Fruit fly (Drosophila melanogaster) whole organism, embryonic: ENCODE results near the gene CG6431.

ENCODE experiments used
- BEAF-32 ChIP-seq: fragments of 200-800 bp; sonication (Bioruptor generic); optimal IDR thresholded peaks from 3 replicates; lab custom pipeline; 2017; ENCODE audit warnings: missing biosample characterization, missing genetic modification characterization, mild to moderate bottlenecking, moderate library complexity, missing genetic modification reagents
- Bdp1 ChIP-seq: fragments of 200-800 bp; sonication (Bioruptor generic); optimal IDR thresholded peaks from 3 replicates; lab custom pipeline; 2016; ENCODE audit warnings: missing biosample characterization, missing genetic modification characterization
- Blimp-1 ChIP-seq: fragments of 200-800 bp; sonication (Bioruptor generic); optimal IDR thresholded peaks from 3 replicates; lab custom pipeline; 2018; ENCODE audit warnings: missing biosample characterization, missing genetic modification characterization, mild to moderate bottlenecking, moderate library complexity, missing genetic modification reagents
- C15 ChIP-seq: fragments of 200-800 bp; sonication (Bioruptor generic); IDR thresholded peaks from 3 replicates; pipeline ENCODE4 v1.3.6; 2022; ENCODE audit warnings: missing biosample characterization, missing genetic modification characterization
- CG11560 ChIP-seq: fragments of 200-800 bp; sonication (Bioruptor generic); IDR thresholded peaks from 3 replicates; pipeline ENCODE4 v1.3.6; 2022; ENCODE audit warnings: missing biosample characterization, missing genetic modification characterization
- CG13296 ChIP-seq: fragments of 200-800 bp; sonication (Bioruptor generic); optimal IDR thresholded peaks from 3 replicates; lab custom pipeline; 2018; ENCODE audit warnings: missing biosample characterization, mild to moderate bottlenecking, missing genetic modification characterization
- CG15696 ChIP-seq: fragments of 200-800 bp; sonication (Bioruptor generic); optimal IDR thresholded peaks from 2 replicates; lab custom pipeline; 2019; ENCODE audit warnings: missing biosample characterization, mild to moderate bottlenecking, missing genetic modification characterization, moderate library complexity
- CG17361 ChIP-seq: fragments of 200-800 bp; sonication (Bioruptor generic); IDR thresholded peaks from 3 replicates; pipeline ENCODE4 v1.3.6; 2022; ENCODE audit warnings: missing biosample characterization, missing genetic modification characterization
- CG17612 ChIP-seq: fragments of 200-800 bp; sonication (Bioruptor generic); IDR thresholded peaks from 2 replicates; pipeline ENCODE4 v1.3.6; 2022; ENCODE audit warnings: missing biosample characterization, missing genetic modification characterization
- CG17802 ChIP-seq: fragments of 200-800 bp; sonication (Bioruptor generic); optimal IDR thresholded peaks from 2 replicates; lab custom pipeline; 2018; ENCODE audit warnings: missing biosample characterization, mild to moderate bottlenecking, missing genetic modification characterization, moderate library complexity
- CG33213 ChIP-seq: fragments of 200-800 bp; sonication (Bioruptor generic); optimal IDR thresholded peaks from 3 replicates; lab custom pipeline; 2016; ENCODE audit warnings: missing biosample characterization, missing genetic modification characterization
- CG3838 ChIP-seq: fragments of 200-800 bp; sonication (Bioruptor generic); optimal IDR thresholded peaks from 3 replicates; lab custom pipeline; 2016; ENCODE audit warnings: missing biosample characterization, missing genetic modification characterization
- CG4328 ChIP-seq: fragments of 200-800 bp; sonication (Bioruptor generic); optimal IDR thresholded peaks from 3 replicates; lab custom pipeline; 2017; ENCODE audit warnings: missing biosample characterization, missing genetic modification reagents, missing genetic modification characterization
- CG4707 ChIP-seq: fragments of 200-800 bp; sonication (Bioruptor generic); optimal IDR thresholded peaks from 2 replicates; lab custom pipeline; 2018; ENCODE audit warnings: missing biosample characterization, mild to moderate bottlenecking, missing genetic modification characterization, moderate library complexity
- CG6683 ChIP-seq: fragments of 200-800 bp; sonication (Bioruptor generic); optimal IDR thresholded peaks from 2 replicates; lab custom pipeline; 2017; ENCODE audit warnings: missing biosample characterization, mild to moderate bottlenecking, missing genetic modification characterization, missing genetic modification reagents
- CG6813 ChIP-seq: fragments of 200-800 bp; sonication (Bioruptor generic); optimal IDR thresholded peaks from 2 replicates; lab custom pipeline; 2017; ENCODE audit warnings: missing biosample characterization, missing genetic modification characterization, mild to moderate bottlenecking, moderate library complexity, missing genetic modification reagents
- CG7786 ChIP-seq: fragments of 200-800 bp; sonication (Bioruptor generic); optimal IDR thresholded peaks from 2 replicates; lab custom pipeline; 2016; ENCODE audit warnings: missing biosample characterization, missing genetic modification characterization
- CG8765 ChIP-seq: fragments of 200-800 bp; sonication (Bioruptor generic); IDR thresholded peaks from 2 replicates; pipeline ENCODE4 v1.3.6; 2022; ENCODE audit warnings: missing biosample characterization, missing genetic modification characterization
- CG8944 ChIP-seq: fragments of 200-800 bp; sonication (Bioruptor generic); optimal IDR thresholded peaks from 3 replicates; lab custom pipeline; 2016; ENCODE audit warnings: missing biosample characterization, missing genetic modification characterization
- CHES-1-like ChIP-seq: fragments of 200-800 bp; sonication (Bioruptor generic); optimal IDR thresholded peaks from 2 replicates; lab custom pipeline; 2016; ENCODE audit warnings: missing biosample characterization, missing genetic modification characterization
- Dad ChIP-seq: fragments of 200-800 bp; sonication (Bioruptor generic); optimal IDR thresholded peaks from 3 replicates; lab custom pipeline; 2016; ENCODE audit warnings: missing biosample characterization, missing genetic modification characterization
- Gsc ChIP-seq: fragments of 200-800 bp; sonication (Bioruptor generic); IDR thresholded peaks from 2 replicates; pipeline ENCODE4 v1.3.6; 2022; ENCODE audit warnings: missing biosample characterization, missing genetic modification characterization
- HmgD ChIP-seq: fragments of 200-800 bp; sonication (Bioruptor generic); optimal IDR thresholded peaks from 3 replicates; lab custom pipeline; 2016; ENCODE audit warnings: missing biosample characterization, missing genetic modification characterization
- Sry-δ ChIP-seq: fragments of 200-800 bp; sonication (Bioruptor generic); optimal IDR thresholded peaks from 2 replicates; lab custom pipeline; 2016; ENCODE audit warnings: missing biosample characterization, missing genetic modification characterization
- Tbp ChIP-seq: fragments of >200 bp; optimal IDR thresholded peaks from 2 replicates; lab custom pipeline; 2018; ENCODE audit warnings: missing biosample characterization, missing genetic modification characterization
- ac ChIP-seq: fragments of 200-800 bp; sonication (Bioruptor generic); optimal IDR thresholded peaks from 3 replicates; lab custom pipeline; 2017; ENCODE audit warnings: missing biosample characterization, mild to moderate bottlenecking, missing genetic modification characterization
- ap ChIP-seq: fragments of 200-800 bp; sonication (Bioruptor generic); IDR thresholded peaks from 2 replicates; pipeline ENCODE4 v1.3.6; 2022; ENCODE audit warnings: missing biosample characterization, missing genetic modification characterization
- ara ChIP-seq: fragments of 200-800 bp; sonication (Bioruptor generic); IDR thresholded peaks from 2 replicates; pipeline ENCODE4 v1.3.6; 2022; ENCODE audit warnings: missing biosample characterization, missing genetic modification characterization
- bab2 ChIP-seq: fragments of 200-800 bp; sonication (Bioruptor generic); optimal IDR thresholded peaks from 2 replicates; lab custom pipeline; 2016; ENCODE audit warnings: missing biosample characterization, missing genetic modification characterization
- chif ChIP-seq, 2 experiments: fragments of 200-800 bp; sonication (Bioruptor generic); optimal IDR thresholded peaks; 3 replicates each; lab custom pipeline; 2016; ENCODE audit warnings: missing biosample characterization in 2 of 2, missing genetic modification characterization in 2 of 2
- corto ChIP-seq: fragments of 200-800 bp; sonication (Bioruptor generic); optimal IDR thresholded peaks from 2 replicates; lab custom pipeline; 2016; ENCODE audit warnings: missing biosample characterization, mild to moderate bottlenecking, missing genetic modification characterization, moderate library complexity
- crc ChIP-seq: fragments of 200-800 bp; sonication (Bioruptor generic); optimal IDR thresholded peaks from 2 replicates; lab custom pipeline; 2016; ENCODE audit warnings: missing biosample characterization, missing genetic modification characterization
- crp ChIP-seq, 2 experiments: fragments of 200-800 bp; sonication (Bioruptor generic); optimal IDR thresholded peaks; 2 replicates in 1 of 2; 3 replicates in 1 of 2; lab custom pipeline; 2017; ENCODE audit warnings: missing biosample characterization in 2 of 2, missing genetic modification characterization in 2 of 2, mild to moderate bottlenecking in 1 of 2, moderate library complexity in 1 of 2
- cwo ChIP-seq: fragments of 200-800 bp; sonication (Bioruptor generic); optimal IDR thresholded peaks from 3 replicates; lab custom pipeline; 2017; ENCODE audit warnings: missing biosample characterization, missing genetic modification characterization, mild to moderate bottlenecking, moderate library complexity, missing genetic modification reagents
- dimm ChIP-seq: fragments of 200-800 bp; sonication (Bioruptor generic); IDR thresholded peaks from 2 replicates; pipeline ENCODE4 v1.3.6; 2022; ENCODE audit warnings: missing biosample characterization, missing genetic modification characterization
- gcm ChIP-seq: fragments of 200-800 bp; sonication (Bioruptor generic); optimal IDR thresholded peaks from 2 replicates; lab custom pipeline; 2019; ENCODE audit warnings: missing biosample characterization, mild to moderate bottlenecking, missing genetic modification characterization, moderate library complexity
- grau ChIP-seq: fragments of 200-800 bp; optimal IDR thresholded peaks from 3 replicates; lab custom pipeline; 2019; ENCODE audit warnings: missing biosample characterization, mild to moderate bottlenecking, missing genetic modification characterization, moderate library complexity
- grn ChIP-seq: fragments of 200-800 bp; sonication (Bioruptor generic); optimal IDR thresholded peaks from 3 replicates; lab custom pipeline; 2017; ENCODE audit warnings: missing biosample characterization, missing genetic modification characterization
- gsb-n ChIP-seq: fragments of 200-800 bp; sonication (Bioruptor generic); optimal IDR thresholded peaks from 3 replicates; lab custom pipeline; 2018; ENCODE audit warnings: missing biosample characterization, mild to moderate bottlenecking, missing genetic modification characterization
- jigr1 ChIP-seq: fragments of 200-800 bp; sonication (Bioruptor generic); IDR thresholded peaks from 3 replicates; pipeline ENCODE4 v1.3.6; 2022; ENCODE audit warnings: missing biosample characterization, missing genetic modification characterization
- mirr ChIP-seq: fragments of 200-800 bp; sonication (Bioruptor generic); optimal IDR thresholded peaks from 3 replicates; lab custom pipeline; 2018; ENCODE audit warnings: missing biosample characterization, mild to moderate bottlenecking, missing genetic modification characterization
- mld ChIP-seq: fragments of 200-800 bp; sonication (Bioruptor generic); IDR thresholded peaks from 3 replicates; pipeline ENCODE4 v1.3.6; 2022; ENCODE audit warnings: missing biosample characterization, missing genetic modification characterization; ENCODE audit not compliant: partially characterized antibody
- nerfin-2 ChIP-seq: fragments of 200-800 bp; sonication (Bioruptor generic); IDR thresholded peaks from 2 replicates; pipeline ENCODE4 v1.3.6; 2022; ENCODE audit warnings: missing biosample characterization, missing genetic modification characterization; ENCODE audit not compliant: partially characterized antibody
- otp ChIP-seq: fragments of 200-800 bp; sonication (Bioruptor generic); IDR thresholded peaks from 3 replicates; pipeline ENCODE4, ENCODE4 v1.3.6; 2022; ENCODE audit warnings: missing biosample characterization, missing genetic modification characterization
- pho ChIP-seq: fragments of 200-800 bp; sonication (Bioruptor generic); optimal IDR thresholded peaks from 2 replicates; lab custom pipeline; 2016; ENCODE audit warnings: missing biosample characterization, missing genetic modification characterization
- sens ChIP-seq: fragments of 200-800 bp; sonication (Bioruptor generic); peaks from one replicate; lab custom pipeline; 2016; ENCODE audit warnings: missing biosample characterization, missing genetic modification characterization
- sens-2 ChIP-seq: fragments of 200-800 bp; sonication (Bioruptor generic); IDR thresholded peaks from 2 replicates; pipeline ENCODE4 v1.3.6; 2022; ENCODE audit warnings: missing biosample characterization, missing genetic modification characterization
- ssp ChIP-seq: fragments of 200-800 bp; sonication (Bioruptor generic); IDR thresholded peaks from 2 replicates; pipeline ENCODE4 v1.3.6; 2022; ENCODE audit warnings: missing biosample characterization, missing genetic modification characterization
- zf30C ChIP-seq: fragments of 200-800 bp; sonication (Bioruptor generic); optimal IDR thresholded peaks from 3 replicates; lab custom pipeline; 2018; ENCODE audit warnings: missing biosample characterization, mild to moderate bottlenecking, missing genetic modification characterization

CG6431 gene

DNA sequence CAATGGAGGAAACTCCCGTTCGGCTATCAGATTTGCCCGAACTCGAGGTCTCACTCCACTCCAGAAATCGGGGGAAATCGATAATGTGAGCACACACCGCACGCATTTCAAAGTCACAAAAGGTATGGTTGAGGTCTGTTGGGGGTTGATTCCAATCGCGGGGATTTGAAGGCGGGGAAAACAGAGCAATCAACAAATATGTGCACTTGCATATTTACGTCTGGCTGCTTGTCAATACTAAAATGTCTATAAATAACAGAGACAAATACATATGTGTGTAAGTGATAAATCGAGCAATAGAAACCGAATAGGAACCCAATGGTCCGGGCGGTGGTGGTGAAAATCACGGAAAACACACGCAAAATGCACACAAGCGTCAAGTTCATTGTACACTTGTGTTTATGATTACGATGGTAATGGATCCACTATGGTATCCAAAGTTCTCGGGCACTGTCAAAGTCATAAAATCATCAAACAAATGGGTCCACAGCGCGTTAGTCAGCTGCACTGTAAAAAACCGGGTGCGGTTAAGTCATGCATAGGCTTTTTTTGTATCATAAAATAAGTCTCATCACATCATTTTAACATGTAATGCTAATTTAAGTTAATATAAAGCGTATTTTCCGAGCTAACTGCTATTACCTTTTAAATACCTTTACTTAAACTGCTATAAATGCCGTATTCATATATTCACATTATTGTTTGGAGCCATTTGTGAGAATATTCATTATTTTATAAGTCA lies 28.0 kb downstream of the CG6431 start (continued):
- TF ChIP-seq CG15696 (tag; lab: Kevin White, UChicago) (peak; percentile 99), CG8944 (peak; percentile 94), CG3838 (GFP tag; lab: Kevin White, UChicago) (peak; percentile 85), ssp (peak; percentile 59; the same call in 1 of the 2 replicates), CG13296 (GFP tag; lab: Kevin White, UChicago) (peak; percentile 77), ap (peak; percentile 52; the same call in 1 of the 2 replicates), gcm (GFP tag; lab: Kevin White, UChicago) (peak; percentile 84), Blimp-1 (GFP tag; lab: Kevin White, UChicago) (peak; percentile 90), Bdp1 (peak; percentile 88), jigr1 (no peak), CHES-1-like (GFP tag; lab: Kevin White, UChicago) (peak; percentile 90), ac (peak; percentile 95), CG17802 (tag; lab: Kevin White, UChicago) (peak; percentile 77), grn (peak; percentile 98), otp (GFP tag; lab: Robert Waterston, UW) (peak; percentile 95), mirr (peak; percentile 80), BEAF-32 (GFP tag; lab: Kevin White, UChicago) (no peak), CG33213 (GFP tag; lab: Kevin White, UChicago) (peak; percentile 94), CG4328 (peak; percentile 83), Dad (peak; percentile 84), zf30C (GFP tag; lab: Kevin White, UChicago) (no peak), grau (tag; lab: Kevin White, UChicago) (peak; percentile 64), CG17361 (GFP tag; lab: Robert Waterston, UW) (peak; percentile 87), CG6683 (GFP tag; lab: Kevin White, UChicago) (peak; percentile 77), Gsc (GFP tag; lab: Robert Waterston, UW) (no peak), crc (GFP tag; lab: Kevin White, UChicago) (peak; percentile 54), Sry-δ (GFP tag; lab: Kevin White, UChicago) (peak; percentile 56), CG4707 (GFP tag; lab: Kevin White, UChicago) (peak; percentile 84), mld (no peak), bab2 (GFP tag; lab: Kevin White, UChicago) (peak; percentile 98), dimm (GFP tag; lab: Robert Waterston, UW) (peak; percentile 47; the same call in 1 of the 2 replicates), corto (no peak), sens-2 (peak; percentile 58; the same call in 1 of the 2 replicates), sens (peak; percentile 99), CG11560 (tag; lab: Robert Waterston, UW) (no peak), nerfin-2 (GFP tag; lab: Robert Waterston, UW) (no peak), CG6813 (GFP tag; lab: Kevin White, UChicago) (peak; percentile 96), C15 (GFP tag; lab: Robert Waterston, UW) (no peak), CG8765 (GFP tag; lab: Robert Waterston, UW) (no peak), Tbp (GFP tag; lab: Kevin White, UChicago) (no peak), ara (GFP tag; lab: Robert Waterston, UW) (peak; percentile 94), chif (GFP tag; optimal IDR thresholded peaks at IDR 0.05; lab: Kevin White, UChicago) (peak; percentile 88 to 93), crp (GFP tag; optimal IDR thresholded peaks at IDR 0.05; lab: Kevin White, UChicago) (peak in 1 of 2 experiments; percentile 62), cwo (peak; percentile 39), CG7786 (GFP tag; lab: Kevin White, UChicago) (peak; percentile 71), CG17612 (GFP tag; lab: Robert Waterston, UW) (peak; percentile 81), pho (peak; percentile 55), HmgD (GFP tag; lab: Kevin White, UChicago) (peak; percentile 88), gsb-n (tag; lab: Kevin White, UChicago) (peak; percentile 97)
